Worm (Caenorhabditis elegans) whole organism, early embryonic: ENCODE results near the gene crn-6.

Source experiments
- B0310.2 ChIP-seq: sonication (generic microtip); optimal IDR thresholded peaks from 2 replicates; lab custom pipeline; 2016; ENCODE audit warnings: mild to moderate bottlenecking, missing genetic modification characterization, missing compliant biosample characterization
- F13C5.2 ChIP-seq: sonication (generic microtip); optimal IDR thresholded peaks from 2 replicates; lab custom pipeline; 2017; ENCODE audit warnings: mild to moderate bottlenecking, missing genetic modification characterization, inconsistent platforms, missing compliant biosample characterization
- aly-1 ChIP-seq: sonication (generic microtip); optimal IDR thresholded peaks from 2 replicates; lab custom pipeline; 2016; ENCODE audit warnings: missing genetic modification characterization, missing compliant biosample characterization
- ama-1 ChIP-seq: fragments of 150-350 bp; optimal IDR thresholded peaks from 2 replicates; lab custom pipeline; 2014
- ceh-13 ChIP-seq: fragments of 200-800 bp; sonication (Bioruptor generic); optimal IDR thresholded peaks from 2 replicates; lab custom pipeline; 2018; ENCODE audit warnings: mild to moderate bottlenecking, missing genetic modification characterization, missing compliant biosample characterization
- ceh-36 ChIP-seq: sonication (generic microtip); optimal IDR thresholded peaks from 2 replicates; lab custom pipeline; 2016; ENCODE audit warnings: missing genetic modification characterization, inconsistent platforms, missing compliant biosample characterization
- ets-7 ChIP-seq: sonication (generic microtip); optimal IDR thresholded peaks from 2 replicates; lab custom pipeline; 2016; ENCODE audit warnings: missing genotype, missing genetic modification characterization, missing compliant biosample characterization
- flt-1 ChIP-seq: fragments of 200-800 bp; sonication (Bioruptor generic); IDR thresholded peaks from 2 replicates; pipeline ENCODE4 v1.3.6; 2022; ENCODE audit warnings: missing genetic modification characterization, missing compliant biosample characterization
- hmbx-1 ChIP-seq: sonication (generic microtip); optimal IDR thresholded peaks from 2 replicates; lab custom pipeline; 2016; ENCODE audit warnings: mild to moderate bottlenecking, missing genetic modification characterization, missing compliant biosample characterization
- hmg-4 ChIP-seq: fragments of 200-800 bp; sonication (Bioruptor generic); optimal IDR thresholded peaks from 2 replicates; lab custom pipeline; 2018; ENCODE audit warnings: mild to moderate bottlenecking, missing genetic modification characterization, missing compliant biosample characterization
- hnd-1 ChIP-seq: sonication (generic microtip); optimal IDR thresholded peaks from 2 replicates; lab custom pipeline; 2016; ENCODE audit warnings: missing genetic modification characterization, missing compliant biosample characterization
- pes-1 ChIP-seq: fragments of 200-800 bp; sonication (Bioruptor generic); IDR thresholded peaks from 2 replicates; pipeline ENCODE4 v1.3.6; 2022; ENCODE audit warnings: missing genetic modification reagents, missing genetic modification characterization, missing compliant biosample characterization
- scrt-1 ChIP-seq: fragments of 200-800 bp; sonication (Bioruptor generic); IDR thresholded peaks from 2 replicates; pipeline ENCODE4 v1.3.6; 2022; ENCODE audit warnings: missing genetic modification characterization, missing compliant biosample characterization
- sea-1 ChIP-seq: fragments of 200-800 bp; sonication (Bioruptor generic); conservative IDR thresholded peaks from 2 replicates; pipeline ENCODE4 v1.3.6; 2022; ENCODE audit warnings: missing genetic modification characterization, missing compliant biosample characterization
- tbx-11 ChIP-seq: fragments of 200-800 bp; sonication (Bioruptor generic); IDR thresholded peaks from 2 replicates; pipeline ENCODE4 v1.3.6; 2022; ENCODE audit warnings: missing genetic modification characterization, missing compliant biosample characterization
- tbx-37 ChIP-seq: fragments of 200-800 bp; sonication (Bioruptor generic); conservative IDR thresholded peaks from 2 replicates; pipeline ENCODE4 v1.3.6; 2022; ENCODE audit warnings: missing genetic modification reagents, missing genetic modification characterization, missing compliant biosample characterization
- tra-4 ChIP-seq: sonication (generic microtip); optimal IDR thresholded peaks from 2 replicates; lab custom pipeline; 2017; ENCODE audit warnings: missing genetic modification characterization, missing compliant biosample characterization

crn-6 gene

DNA sequence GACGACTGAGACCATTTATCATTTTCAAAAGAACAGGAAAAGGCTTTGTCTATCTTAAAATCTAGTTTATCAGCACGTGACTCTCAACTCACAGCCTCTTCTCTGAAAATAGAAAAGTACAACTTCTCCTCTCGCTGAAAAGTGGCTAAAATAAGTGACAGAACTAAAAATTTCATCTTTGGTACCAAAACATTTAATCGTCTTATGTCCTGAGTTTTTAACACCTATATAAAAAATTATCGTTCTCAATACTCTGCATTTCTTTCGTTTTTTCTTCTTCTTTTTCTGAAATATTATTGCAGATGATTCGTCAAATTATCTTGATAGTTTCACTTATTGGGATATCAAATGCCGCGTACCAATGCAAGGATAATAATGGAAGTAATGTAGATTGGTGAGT is at the start of gene crn-6:
TSS of gene crn-6 (plus strand) at position 301 of the 400 bp plus-strand sequence.
- no peak for TF ChIP-seq ets-7 (tag; lab: Kevin White, UChicago)
- TF ChIP-seq tra-4 (tag; lab: Kevin White, UChicago): no peak
- TF ChIP-seq tbx-11 (GFP tag; lab: Robert Waterston, UW): no peak
- no peak for TF ChIP-seq flt-1
- no peak for TF ChIP-seq ama-1 (lab: Kevin White, UChicago)
- no peak for TF ChIP-seq ceh-36
- TF ChIP-seq scrt-1: no peak
- TF ChIP-seq pes-1 (GFP tag; lab: Robert Waterston, UW): no peak
- TF ChIP-seq hnd-1: no peak
- TF ChIP-seq tbx-37 (GFP tag; lab: Robert Waterston, UW): no peak
- no peak for TF ChIP-seq F13C5.2
- no peak for TF ChIP-seq sea-1
- no peak for TF ChIP-seq B0310.2
- no peak for TF ChIP-seq hmg-4 (GFP tag; lab: Kevin White, UChicago)
- TF ChIP-seq aly-1 (tag; lab: Kevin White, UChicago): no peak
- no peak for TF ChIP-seq ceh-13 (GFP tag; lab: Kevin White, UChicago)
- no peak for TF ChIP-seq hmbx-1 (tag; lab: Kevin White, UChicago)

DNA sequence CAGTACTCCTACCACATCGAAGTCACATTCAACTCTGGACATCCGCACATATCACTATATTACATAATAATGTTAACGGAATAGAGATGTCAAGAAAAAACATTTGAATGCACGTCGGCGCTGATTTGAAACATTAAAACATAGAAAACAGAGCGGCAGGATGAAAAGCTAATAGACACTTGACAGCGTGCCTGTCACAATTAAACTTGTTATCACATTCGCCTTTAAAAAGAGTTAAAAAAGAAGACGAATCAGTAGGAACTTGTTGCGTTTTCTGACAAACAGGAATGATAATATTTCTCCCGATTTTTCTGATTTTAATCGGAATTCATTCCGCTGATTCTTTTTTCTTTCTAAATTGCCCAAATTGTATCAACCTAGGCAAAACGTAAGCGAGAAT is 49.5 kb upstream of the crn-6 start:
- TF ChIP-seq hmg-4 (GFP tag; lab: Kevin White, UChicago) (no peak), ceh-13 (GFP tag; lab: Kevin White, UChicago) (no peak), aly-1 (tag; lab: Kevin White, UChicago) (no peak), F13C5.2 (no peak), tbx-11 (GFP tag; lab: Robert Waterston, UW) (no peak), flt-1 (no peak), scrt-1 (no peak), hnd-1 (no peak), sea-1 (no peak), ceh-36 (no peak), tbx-37 (GFP tag; lab: Robert Waterston, UW) (no peak), pes-1 (GFP tag; lab: Robert Waterston, UW) (no peak)

DNA sequence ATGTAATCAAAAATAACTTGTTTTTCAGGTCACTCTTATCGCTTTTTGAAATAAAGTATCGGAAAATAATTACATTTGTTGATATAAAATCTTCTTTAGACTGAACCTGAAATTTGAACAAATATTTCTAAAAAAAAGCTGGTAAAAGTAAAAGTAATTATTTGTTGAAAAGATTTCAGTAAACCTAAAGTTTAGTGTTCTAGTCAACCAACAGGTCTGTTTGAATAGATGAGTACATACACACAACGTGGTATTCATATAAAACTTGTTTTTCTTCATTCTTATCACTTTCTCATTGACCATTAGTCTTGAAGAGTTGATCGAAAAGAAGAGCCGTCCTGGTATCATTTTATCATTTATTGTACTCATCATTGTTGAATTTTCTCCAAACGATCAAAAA is 47.4 kb upstream of the crn-6 start, which contains the start of gene C40H1.9:
TSS of gene C40H1.9 (plus strand) at position 301 of the 400 bp plus-strand sequence.
- TF ChIP-seq scrt-1 (no peak), tra-4 (tag; lab: Kevin White, UChicago) (no peak)

DNA sequence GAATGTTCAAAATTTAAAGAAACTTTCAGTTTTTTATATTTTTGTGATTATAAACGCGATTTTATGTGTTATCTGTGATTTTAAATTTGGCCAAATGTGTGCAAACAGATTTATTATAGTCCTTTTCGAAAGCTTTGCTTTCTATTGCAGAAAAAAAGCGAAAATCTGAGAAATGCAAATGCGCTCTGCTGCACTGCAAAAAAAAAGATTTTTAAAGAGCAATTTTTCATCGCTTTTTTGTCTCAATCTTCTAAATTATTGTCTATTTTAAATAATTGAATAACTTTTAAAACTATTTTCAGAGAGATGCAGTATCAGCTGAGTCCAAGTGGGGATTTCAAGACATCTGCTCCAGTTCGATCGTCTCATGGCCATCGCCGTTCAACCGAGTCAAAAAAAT is 45.1 kb upstream of the crn-6 start, which contains the start of gene cpb-1:
TSS of gene cpb-1 (plus strand) at position 301 of the 400 bp plus-strand sequence.
- TF ChIP-seq sea-1 (no peak), pes-1 (GFP tag; lab: Robert Waterston, UW) (no peak), tbx-37 (GFP tag; lab: Robert Waterston, UW) (no peak), F13C5.2 (no peak), hnd-1 (no peak), ceh-13 (GFP tag; lab: Kevin White, UChicago) (no peak), hmbx-1 (tag; lab: Kevin White, UChicago) (no peak), tbx-11 (GFP tag; lab: Robert Waterston, UW) (no peak), flt-1 (no peak), ceh-36 (no peak), ama-1 (lab: Kevin White, UChicago) (no peak), aly-1 (tag; lab: Kevin White, UChicago) (no peak), scrt-1 (no peak), B0310.2 (no peak), hmg-4 (GFP tag; lab: Kevin White, UChicago) (no peak), ets-7 (tag; lab: Kevin White, UChicago) (no peak), tra-4 (tag; lab: Kevin White, UChicago) (no peak)

DNA sequence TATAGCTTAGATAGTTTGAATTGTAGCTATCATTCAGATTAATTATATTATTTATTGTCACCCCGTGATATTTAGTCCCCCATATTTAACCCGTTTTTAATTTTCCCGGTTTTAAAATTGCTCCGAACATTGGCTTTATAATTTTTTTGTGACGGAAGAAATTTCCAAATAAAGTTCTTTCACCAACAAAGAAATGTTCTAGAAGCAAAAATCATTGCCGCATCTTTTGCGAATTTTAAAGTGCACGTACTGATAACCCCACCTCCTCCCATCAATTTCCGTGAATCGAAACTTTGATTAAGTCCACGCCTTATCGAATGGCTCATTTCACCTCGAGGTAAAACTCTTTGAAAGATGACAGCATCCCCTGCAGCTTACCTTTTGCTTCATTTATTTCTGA is 42.3 kb upstream of the crn-6 start, which contains the start of gene C40H1.7:
TSS of gene C40H1.7 (plus strand) at position 301 of the 400 bp plus-strand sequence.
- TF ChIP-seq pes-1 (GFP tag; lab: Robert Waterston, UW) (no peak), B0310.2 (no peak), F13C5.2 (no peak), ceh-36 (no peak), flt-1 (no peak), ceh-13 (GFP tag; lab: Kevin White, UChicago) (no peak), tra-4 (tag; lab: Kevin White, UChicago) (no peak), hnd-1 (no peak), tbx-37 (GFP tag; lab: Robert Waterston, UW) (no peak), hmg-4 (GFP tag; lab: Kevin White, UChicago) (no peak), tbx-11 (GFP tag; lab: Robert Waterston, UW) (no peak), sea-1 (no peak), hmbx-1 (tag; lab: Kevin White, UChicago) (no peak)

DNA sequence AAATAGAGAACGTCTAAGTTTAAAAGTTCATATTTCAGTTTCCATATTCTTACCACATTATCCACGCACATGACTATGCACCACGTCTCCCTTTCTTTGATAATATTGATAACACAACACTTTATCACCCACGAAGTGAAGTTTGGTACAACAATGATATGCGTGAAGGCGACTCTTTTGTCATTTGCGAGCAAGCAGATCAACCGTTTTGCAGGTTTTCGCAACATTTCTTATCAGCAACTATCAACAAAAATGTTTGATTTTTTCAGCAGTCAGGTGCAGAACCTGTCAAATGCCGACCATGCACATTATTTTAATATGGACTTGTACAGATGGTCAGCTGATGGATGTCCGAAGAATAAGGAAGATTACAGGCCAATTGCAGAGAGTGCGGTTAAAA is 40.5 kb upstream of the crn-6 start:
- TF ChIP-seq tra-4 (tag; lab: Kevin White, UChicago): no peak
- TF ChIP-seq scrt-1: no peak
- no peak for TF ChIP-seq tbx-37 (GFP tag; lab: Robert Waterston, UW)
- no peak for TF ChIP-seq aly-1 (tag; lab: Kevin White, UChicago)
- TF ChIP-seq flt-1: no peak
- TF ChIP-seq F13C5.2: no peak
- no peak for TF ChIP-seq pes-1 (GFP tag; lab: Robert Waterston, UW)
- no peak for TF ChIP-seq ets-7 (tag; lab: Kevin White, UChicago)
- TF ChIP-seq ama-1 (lab: Kevin White, UChicago): no peak
- no peak for TF ChIP-seq sea-1
- TF ChIP-seq tbx-11 (GFP tag; lab: Robert Waterston, UW): no peak
- TF ChIP-seq hmbx-1 (tag; lab: Kevin White, UChicago): no peak
- TF ChIP-seq ceh-36: no peak
- TF ChIP-seq B0310.2: no peak
- no peak for TF ChIP-seq hnd-1
- no peak for TF ChIP-seq hmg-4 (GFP tag; lab: Kevin White, UChicago)
- no peak for TF ChIP-seq ceh-13 (GFP tag; lab: Kevin White, UChicago)

DNA sequence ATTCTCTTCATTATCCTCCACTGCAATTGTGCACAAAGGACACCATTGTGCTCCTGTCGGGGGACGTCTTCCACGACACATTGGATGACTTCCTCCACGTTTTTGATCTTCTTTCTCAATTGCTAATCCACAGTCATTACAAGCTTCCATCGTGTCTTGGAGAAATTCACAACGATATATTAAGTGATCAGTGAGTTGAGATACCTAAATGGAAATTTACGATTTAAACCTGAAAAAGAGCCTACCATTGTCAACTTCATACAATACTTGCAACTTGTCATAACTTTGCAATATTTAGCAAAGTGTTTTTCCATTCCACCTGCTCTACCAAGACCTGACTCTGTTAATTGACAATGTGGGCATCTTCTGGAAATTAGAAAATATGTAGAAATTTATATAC is 39.2 kb upstream of the crn-6 start:
- TF ChIP-seq hnd-1 (no peak), tbx-37 (GFP tag; lab: Robert Waterston, UW) (no peak), tra-4 (tag; lab: Kevin White, UChicago) (no peak), ceh-13 (GFP tag; lab: Kevin White, UChicago) (no peak), scrt-1 (no peak), ets-7 (tag; lab: Kevin White, UChicago) (no peak), pes-1 (GFP tag; lab: Robert Waterston, UW) (no peak), tbx-11 (GFP tag; lab: Robert Waterston, UW) (no peak), sea-1 (no peak), F13C5.2 (no peak), ceh-36 (no peak), hmbx-1 (tag; lab: Kevin White, UChicago) (no peak), hmg-4 (GFP tag; lab: Kevin White, UChicago) (no peak), flt-1 (no peak), aly-1 (tag; lab: Kevin White, UChicago) (no peak), B0310.2 (no peak), ama-1 (lab: Kevin White, UChicago) (no peak)
